Fruit fly (Drosophila melanogaster) whole organism, larva: ENCODE data around the gene Snx3.

Experiments used
- noc ChIP-seq: fragments of 200-800 bp; sonication (Bioruptor generic); optimal IDR thresholded peaks from 3 replicates; lab custom pipeline; 2019; ENCODE audit warnings: missing biosample characterization, mild to moderate bottlenecking, missing genetic modification characterization, moderate library complexity

Snx3 gene

DNA sequence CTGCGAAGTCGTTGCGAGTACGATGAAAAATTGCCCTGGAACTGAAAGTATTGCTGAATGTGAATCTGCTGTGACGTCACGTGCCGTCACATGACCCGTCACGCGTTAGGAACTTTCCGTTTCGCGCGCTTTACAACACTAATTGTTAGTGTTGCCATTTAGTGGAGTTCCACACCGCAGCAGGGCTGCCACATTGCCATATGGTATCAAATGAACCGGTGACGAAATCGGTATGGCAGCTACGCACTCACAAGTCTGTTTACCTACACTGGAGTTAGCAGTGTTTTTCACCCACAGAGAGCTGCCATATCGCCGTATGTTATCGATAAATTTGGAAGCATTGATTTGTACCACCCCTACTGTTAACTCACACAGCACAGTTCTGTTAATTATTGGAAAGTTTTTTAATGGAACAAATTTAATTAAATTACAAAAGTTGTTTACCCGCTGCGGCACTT is at the start of gene Snx3, which contains the start of gene Vha55:
Gene Snx3 (plus strand): TSS at position 341 of the 458 bp plus-strand sequence.
Gene Vha55 (minus strand): TSS at position 139 of the 458 bp plus-strand sequence.
- peak; percentile 30 for TF ChIP-seq noc (tag; lab: Kevin White, UChicago)

DNA sequence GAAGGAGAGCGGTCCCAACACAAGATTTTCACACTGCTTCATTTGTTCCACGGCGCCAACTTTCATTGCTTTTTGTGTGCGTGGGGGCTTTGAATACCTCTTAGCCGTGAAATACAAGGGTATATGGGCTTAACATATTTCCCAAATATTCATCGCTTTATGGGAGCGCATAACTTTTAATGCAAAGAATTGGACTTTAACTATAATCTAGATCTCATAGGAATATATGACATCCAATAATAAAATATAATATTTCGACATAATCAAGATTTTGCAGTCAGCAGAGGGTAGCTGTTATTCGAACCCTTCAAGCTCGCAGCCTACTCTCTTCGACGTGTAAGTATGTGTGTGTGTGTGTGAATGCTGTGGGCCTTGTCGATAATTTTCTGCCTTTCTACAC is 36.2 kb upstream of the Snx3 start:
- no peak for TF ChIP-seq noc (tag; lab: Kevin White, UChicago)

DNA sequence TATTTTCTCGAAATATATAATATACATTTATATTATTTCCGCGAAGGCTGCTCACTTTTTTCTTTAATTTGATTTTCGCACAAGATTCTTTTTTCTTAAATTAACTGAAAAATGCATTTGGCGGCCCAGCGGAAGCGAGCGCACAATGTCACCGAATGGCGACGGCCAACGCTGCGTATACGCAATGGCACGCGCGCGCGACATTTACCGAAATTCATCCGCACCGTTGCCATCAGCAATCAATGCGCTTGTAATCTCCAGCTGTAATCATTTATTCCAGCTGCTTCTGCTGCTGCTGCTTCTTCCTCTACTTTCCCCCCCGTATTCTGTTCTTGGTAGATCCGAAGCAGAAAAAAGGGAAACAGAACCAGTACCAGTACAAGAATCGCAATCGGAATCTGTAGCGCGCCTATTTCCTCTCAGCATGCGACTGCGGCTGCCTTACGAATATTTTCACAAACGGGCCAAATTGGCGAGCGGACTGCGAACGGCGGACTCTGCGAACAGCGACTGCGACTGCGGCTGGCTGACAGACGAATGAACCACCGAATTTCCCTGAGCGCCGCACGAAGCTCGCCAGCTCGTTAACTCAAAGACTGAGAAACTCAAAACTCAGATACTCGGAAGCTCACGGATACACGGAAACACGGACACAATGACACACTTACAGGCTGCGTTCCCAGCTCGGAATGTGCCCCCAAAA is 32.5 kb upstream of the Snx3 start, which contains the start of gene Octbeta2R:
Gene Octbeta2R (minus strand): TSS at position 539 of the 703 bp plus-strand sequence.
- TF ChIP-seq noc (tag; lab: Kevin White, UChicago) = no peak

DNA sequence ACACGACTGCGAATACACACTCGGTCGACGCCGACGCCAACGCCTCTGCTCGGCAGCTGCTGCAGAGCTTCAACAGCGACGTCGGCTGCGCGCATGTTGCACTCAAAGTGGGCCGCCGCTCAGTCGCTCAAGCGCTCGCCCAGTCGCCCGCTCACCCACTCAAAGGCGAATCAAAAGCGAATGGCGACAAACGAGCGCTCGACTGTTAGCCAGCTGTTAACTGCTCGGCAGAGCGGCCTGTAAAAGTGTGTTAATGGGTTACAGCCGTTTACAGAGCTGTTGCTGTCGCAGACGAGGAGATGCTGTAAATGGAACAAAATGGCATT is 32.0 kb upstream of the Snx3 start:
- no peak for TF ChIP-seq noc (tag; lab: Kevin White, UChicago)

DNA sequence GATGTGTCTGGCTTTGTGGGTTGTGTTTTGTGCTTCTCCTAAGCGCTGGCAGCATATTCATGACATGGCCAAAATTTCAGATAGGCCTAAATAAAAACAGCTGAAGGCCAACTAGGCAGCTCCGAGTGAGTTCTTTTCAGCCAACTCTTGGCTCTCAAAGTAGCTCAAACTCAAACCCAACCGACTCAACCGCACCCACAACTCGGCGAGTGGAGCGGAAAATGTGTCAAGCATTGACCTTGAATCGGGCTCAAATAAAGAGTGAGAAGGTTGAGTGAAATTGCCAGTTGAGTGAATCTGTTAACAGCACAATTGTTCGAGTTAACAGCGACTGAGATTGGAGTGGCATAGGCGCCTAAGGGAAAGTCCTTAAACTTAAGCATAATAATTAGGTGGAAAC is 15.9 kb upstream of the Snx3 start:
- no peak for TF ChIP-seq noc (tag; lab: Kevin White, UChicago)

DNA sequence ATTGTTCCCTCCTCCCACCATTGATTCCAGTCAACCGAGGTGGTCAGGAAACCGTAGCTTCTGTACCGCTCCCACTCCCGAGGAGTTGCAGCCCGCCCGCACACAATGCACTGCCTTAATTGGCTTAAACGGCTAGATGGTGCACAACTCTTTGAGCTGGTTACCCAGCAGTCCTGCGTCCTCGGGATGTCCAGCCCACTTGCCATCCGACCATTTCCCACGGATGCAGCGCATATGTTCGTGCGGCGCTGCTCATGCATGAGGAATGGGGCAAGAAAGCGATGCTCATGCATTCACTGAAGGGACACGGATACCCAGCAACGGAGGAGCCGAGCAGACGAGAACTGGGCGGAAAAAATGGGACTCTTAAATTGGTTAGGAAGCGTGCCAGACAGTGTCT is 12.3 kb upstream of the Snx3 start:
- no peak for TF ChIP-seq noc (tag; lab: Kevin White, UChicago)

DNA sequence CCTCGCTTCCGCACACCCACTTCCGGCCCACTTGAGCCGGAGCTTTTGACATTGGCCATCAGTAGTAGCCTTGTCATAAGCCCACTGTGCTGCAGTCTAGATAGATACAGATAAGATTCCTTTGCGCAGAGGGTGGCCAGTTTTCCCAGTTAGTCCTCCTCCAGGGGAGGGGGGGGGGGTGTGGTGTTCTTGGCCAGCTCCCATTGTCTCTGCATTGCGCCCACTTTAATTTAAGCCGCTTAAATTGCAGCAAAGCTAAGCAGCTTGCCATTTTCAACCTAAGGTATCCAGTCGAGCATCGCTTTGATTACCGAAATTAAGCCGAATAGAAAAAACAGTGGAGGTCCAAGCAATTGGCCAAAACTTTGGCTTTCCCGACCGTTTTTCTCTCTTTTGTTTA is 5.1 kb upstream of the Snx3 start:
- no peak for TF ChIP-seq noc (tag; lab: Kevin White, UChicago)

DNA sequence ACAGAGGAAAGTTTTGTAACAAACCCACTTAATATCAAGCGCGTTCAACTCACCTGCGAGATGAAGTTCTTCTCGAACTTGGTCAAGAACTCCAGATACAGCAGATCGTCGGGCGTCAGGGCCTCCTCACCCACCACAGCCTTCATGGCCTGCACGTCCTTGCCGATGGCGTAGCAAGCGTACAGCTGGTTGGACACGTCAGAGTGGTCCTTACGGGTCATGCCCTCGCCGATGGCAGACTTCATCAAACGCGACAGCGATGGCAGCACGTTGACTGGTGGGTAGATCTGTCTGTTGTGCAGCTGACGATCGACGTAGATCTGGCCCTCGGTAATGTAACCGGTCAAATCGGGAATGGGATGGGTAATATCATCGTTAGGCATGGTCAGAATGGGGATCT is 2.9 kb upstream of the Snx3 start:
- no peak for TF ChIP-seq noc (tag; lab: Kevin White, UChicago)

DNA sequence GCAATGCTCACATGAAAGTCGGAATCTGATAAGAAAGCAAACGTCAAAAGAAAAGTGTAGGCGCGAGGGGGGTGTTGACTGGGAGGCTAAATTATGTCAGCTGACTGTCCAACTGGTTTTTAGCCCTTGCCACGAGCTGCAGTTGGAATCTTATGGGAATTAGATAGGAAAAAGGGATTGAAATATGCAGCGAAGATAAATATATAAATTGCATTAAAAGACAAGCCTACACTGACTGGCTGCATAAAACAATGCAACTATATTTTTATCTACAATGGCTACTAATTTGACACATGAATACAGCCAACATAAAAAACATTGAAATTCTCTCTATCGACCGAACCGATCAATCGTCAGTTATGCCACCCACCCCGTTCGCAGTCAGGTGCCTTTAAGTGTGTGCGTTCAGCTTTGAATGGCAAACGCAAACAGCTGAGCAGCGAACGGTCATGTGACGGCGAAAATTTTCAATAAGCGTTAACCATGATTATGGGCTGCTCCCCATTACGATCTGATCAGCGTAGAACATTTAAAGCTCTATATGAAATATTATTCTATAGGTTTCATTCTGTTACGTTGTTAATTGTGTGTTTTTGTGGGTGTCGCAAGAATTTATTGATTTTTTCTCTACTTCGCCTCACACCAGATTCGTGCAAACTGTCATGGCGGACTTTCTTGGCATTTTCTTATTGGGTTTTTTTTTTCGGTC is 1.0 kb upstream of the Snx3 start:
- TF ChIP-seq noc (tag; lab: Kevin White, UChicago) = no peak

DNA sequence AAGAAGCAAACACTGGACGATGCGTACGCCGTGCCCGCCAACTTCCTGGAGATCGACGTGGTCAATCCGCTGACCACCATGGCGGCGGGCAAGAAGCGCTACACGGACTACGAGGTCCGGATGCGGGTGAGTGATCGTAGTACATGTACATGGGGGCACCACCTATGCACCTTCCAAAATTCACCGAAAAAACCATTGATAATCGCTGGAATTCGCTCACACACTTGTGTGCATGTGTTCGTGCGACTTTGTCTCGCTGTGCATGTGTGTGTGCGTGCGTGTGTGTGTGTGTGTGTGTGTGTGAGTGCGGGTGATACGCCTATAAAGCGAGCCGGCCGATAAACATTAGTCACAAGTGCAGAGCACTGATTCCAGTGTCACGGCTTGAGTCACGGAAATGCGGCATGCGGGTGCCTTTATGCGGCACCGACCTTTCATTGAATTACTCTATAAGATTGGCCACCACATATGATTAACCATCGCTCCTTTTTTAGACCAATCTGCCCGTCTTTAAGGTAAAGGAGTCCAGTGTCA is 631 bp downstream of the Snx3 start:
- no peak for TF ChIP-seq noc (tag; lab: Kevin White, UChicago)

DNA sequence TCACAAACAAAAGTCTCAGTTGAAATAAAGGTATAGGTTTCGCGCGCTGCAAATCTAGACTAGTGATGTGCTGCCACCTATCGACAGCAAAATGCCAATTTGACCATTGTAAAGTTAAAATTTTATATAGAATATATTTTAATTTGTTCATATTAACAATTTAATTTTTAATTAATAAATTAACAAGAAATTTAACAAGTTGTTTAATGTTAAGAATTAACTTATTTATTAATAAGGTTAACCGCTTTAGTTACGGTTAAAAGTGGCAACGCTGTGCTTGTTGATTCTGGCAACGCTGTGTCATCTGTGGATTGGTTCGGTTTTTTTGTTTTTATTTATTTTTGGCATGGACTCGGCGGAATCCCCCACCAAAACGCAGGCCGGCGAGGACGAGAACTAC is 2.5 kb downstream of the Snx3 start, which contains the start of gene Not10:
Gene Not10 (plus strand): TSS at position 279 of the 400 bp plus-strand sequence.
- no peak for TF ChIP-seq noc (tag; lab: Kevin White, UChicago)

DNA sequence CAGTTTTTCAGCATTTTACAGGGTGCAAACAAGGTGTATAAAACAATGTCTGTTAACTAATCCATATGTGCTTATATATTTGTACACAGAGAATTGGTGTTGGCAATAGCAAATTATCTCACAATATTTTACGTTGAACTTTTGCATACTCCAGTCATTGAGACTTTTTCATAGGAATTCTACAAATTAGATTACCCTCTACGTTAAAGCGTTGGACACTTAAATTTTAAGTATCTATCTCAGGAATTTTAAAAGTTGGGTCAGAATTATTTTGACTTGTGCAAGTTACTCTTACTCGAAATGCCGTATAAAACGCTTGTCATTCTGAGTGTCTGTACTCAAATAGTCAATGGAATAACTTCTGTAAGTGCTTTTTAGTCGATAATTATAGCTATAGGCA is 5.2 kb downstream of the Snx3 start, which contains the start of gene CG18530:
Gene CG18530 (plus strand): TSS at position 301 of the 400 bp plus-strand sequence.
- no peak for TF ChIP-seq noc (tag; lab: Kevin White, UChicago)

DNA sequence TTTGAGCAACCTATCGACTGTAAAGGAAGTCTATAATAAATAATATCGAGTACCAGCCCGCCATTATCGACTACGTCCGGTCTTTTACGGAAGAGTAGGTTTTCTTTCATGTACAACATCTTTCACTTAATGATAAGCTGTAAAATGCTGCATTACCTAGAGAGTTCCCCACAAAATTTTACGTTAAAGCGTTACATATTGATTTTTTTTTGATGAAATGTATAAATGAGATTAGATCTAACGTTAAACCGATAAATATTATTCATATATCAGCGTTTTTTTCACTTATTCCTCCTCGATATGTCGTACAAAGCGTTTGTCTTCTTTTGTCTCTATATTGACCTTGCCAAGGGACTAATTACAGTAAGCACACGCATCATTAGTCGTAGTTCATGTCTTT is 6.8 kb downstream of the Snx3 start, which contains the start of gene CG11598:
Gene CG11598 (plus strand): TSS at position 301 of the 400 bp plus-strand sequence.
- no peak for TF ChIP-seq noc (tag; lab: Kevin White, UChicago)

DNA sequence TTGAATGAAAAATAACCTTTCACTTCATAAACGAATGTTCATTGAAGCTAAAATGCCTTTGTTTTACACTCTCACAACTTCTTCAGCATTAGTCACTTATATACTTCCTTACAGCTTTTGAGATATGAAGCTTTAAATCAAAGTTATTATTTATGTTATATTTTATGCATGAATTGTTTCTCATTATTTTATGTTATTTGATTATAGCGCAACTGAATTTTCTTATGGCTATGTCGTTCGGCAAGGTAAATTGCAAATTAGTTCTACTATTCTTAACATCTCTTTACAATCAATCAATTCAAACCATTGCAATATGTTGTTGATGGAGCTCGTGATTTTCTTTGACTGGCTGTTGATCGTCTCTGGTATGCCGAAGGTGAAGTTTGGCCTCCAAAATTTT is 8.4 kb downstream of the Snx3 start, which contains the start of gene CG11600:
Gene CG11600 (plus strand): TSS at position 301 of the 400 bp plus-strand sequence.
- no peak for TF ChIP-seq noc (tag; lab: Kevin White, UChicago)

DNA sequence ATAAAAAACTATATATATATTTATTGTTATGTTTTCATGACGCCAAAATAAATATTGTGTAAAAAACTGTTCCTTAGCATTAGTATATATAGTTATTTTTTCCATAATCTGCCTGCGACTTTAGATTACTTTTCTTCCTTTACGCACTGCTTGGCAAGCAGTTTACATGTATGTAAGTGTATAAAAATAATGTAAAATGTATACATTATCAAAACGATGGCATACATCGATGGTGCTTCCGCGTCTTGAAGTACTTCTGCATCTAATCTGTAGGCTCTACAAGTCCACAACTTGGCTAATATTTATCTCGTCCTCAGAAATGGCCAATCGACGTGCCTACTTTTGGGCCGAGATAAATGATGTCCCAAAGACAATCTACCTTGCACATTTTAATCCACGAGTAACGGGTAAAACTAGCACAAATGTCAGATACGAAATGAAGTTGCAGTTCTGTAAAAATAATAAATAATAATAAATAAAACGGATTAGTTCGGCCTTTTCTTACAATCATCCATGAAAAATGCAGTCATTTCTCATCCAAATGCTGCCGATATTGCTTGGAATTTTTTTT is 10.2 kb downstream of the Snx3 start, which contains the start of gene CG11608:
Gene CG11608 (plus strand): TSS at position 521 of the 571 bp plus-strand sequence.
- TF ChIP-seq noc (tag; lab: Kevin White, UChicago) = no peak

DNA sequence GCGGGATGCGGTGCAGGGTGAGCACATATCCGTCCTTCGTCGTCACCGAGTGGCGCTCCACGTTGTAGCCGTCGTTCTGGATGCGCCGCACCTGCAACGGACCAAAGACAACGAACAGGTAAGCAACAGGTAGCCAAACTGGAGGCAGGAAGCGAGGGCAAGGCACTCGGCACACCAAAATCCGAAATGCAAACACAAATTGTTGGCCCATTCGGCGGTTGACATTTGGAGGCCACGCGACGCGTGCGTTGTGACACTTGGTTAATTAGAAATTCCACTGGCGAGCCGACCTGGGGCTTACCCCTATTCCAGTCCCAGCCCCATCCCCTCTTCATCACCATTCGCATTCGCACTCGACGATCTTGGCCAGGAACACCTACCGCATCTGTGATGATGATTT is 13.8 kb downstream of the Snx3 start:
- TF ChIP-seq noc (tag; lab: Kevin White, UChicago) = no peak
